Worm (Caenorhabditis elegans): ENCODE results near the gene F10C1.8.

Gene F10C1.8

DNA sequence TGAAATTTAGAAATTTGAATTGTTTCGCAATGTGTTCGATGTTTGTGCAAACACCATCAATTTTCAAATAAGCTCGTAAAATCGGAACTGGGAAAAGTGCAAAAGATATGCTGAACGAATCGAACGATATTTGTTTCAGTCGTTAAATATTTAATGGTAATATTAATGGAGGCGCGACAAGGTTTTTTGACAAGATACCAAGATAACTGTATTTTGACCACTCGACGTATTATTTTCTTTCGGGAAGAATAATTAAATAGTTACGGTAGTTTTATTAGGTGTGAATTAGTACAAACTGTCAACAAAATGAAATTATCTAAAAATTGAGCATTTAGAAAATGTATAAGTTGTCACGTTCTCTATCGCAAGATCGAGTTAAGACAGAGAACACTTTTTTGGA lies 50.0 kb downstream of the F10C1.8 start:
- peak; percentile 8 for TF ChIP-seq pha-4 (tag; optimal IDR thresholded peaks at IDR 0.05)
- peak; percentile 93 for TF ChIP-seq elt-2 (tag; optimal IDR thresholded peaks at IDR 0.05)
- TF ChIP-seq pqm-1 (tag; optimal IDR thresholded peaks at IDR 0.05) = peak; percentile 25
- TF ChIP-seq sea-2 (GFP tag; optimal IDR thresholded peaks at IDR 0.05) = no peak

DNA sequence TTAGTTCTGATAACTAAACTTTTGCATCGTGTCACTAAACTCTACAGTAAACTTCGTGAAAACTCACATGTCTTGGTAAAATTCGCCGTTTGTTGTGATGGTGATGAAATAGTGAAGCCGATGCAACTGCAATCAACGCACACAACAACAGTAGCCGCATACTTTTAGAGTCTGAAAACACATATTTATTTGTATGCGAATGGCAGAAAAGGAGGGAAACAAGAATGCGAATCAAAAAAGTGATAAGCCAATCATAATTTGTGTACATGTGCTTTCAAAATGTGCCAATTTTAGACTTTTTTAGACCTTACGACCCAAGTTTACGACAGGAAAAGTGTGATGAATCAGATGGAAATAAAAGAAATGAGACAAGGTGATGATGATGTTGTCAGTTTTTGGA lies 51.0 kb downstream of the F10C1.8 start, which contains the start of gene K05F1.10:
K05F1.10 (minus strand) TSS at position 171 of the 400 bp plus-strand sequence.
- TF ChIP-seq sea-2 (GFP tag; optimal IDR thresholded peaks at IDR 0.05) (no peak), pqm-1 (tag; optimal IDR thresholded peaks at IDR 0.05) (peak; percentile 54), ama-1 (optimal IDR thresholded peaks at IDR 0.05) (peak; percentile 9), pha-4 (tag; optimal IDR thresholded peaks at IDR 0.05) (peak; percentile 9), eor-1 (tag; optimal IDR thresholded peaks at IDR 0.05) (no peak), elt-2 (tag; optimal IDR thresholded peaks at IDR 0.05) (peak; percentile 86)
